Worm (Caenorhabditis elegans): ENCODE measurements around the gene unc-5.
"Not testable (repeated sequence)": the region's sequence is repeated elsewhere in the genome, so short reads cannot be mapped to it uniquely, and the experiment has no call there.

Gene unc-5

DNA sequence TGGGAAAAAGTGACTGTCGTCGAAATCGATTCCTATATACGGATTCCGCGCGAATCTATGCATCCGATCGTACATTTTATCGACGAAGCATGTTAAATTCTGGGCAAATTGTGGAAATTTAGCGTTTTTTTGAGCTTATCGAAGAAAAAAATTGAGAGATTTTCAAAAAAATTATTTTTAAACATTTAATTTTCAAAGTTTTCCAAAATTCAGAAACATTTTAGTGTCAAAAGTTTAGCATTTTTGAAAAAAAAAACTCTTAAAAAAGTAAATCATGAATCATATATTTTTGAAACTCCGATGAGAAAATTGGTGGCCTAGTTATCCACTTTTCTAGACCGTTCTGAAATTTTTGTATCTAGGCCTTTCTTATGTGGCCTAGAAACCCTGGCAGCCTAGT lies 37.1 kb downstream of the unc-5 start, which contains the start of gene B0273.115:
TSS of gene B0273.115 (minus strand) at position 101 of the 400 bp plus-strand sequence.
- TF ChIP-seq unc-42, pha-4, ttx-3 (tag; optimal IDR thresholded peaks at IDR 0.05): not testable (repeated sequence)

DNA sequence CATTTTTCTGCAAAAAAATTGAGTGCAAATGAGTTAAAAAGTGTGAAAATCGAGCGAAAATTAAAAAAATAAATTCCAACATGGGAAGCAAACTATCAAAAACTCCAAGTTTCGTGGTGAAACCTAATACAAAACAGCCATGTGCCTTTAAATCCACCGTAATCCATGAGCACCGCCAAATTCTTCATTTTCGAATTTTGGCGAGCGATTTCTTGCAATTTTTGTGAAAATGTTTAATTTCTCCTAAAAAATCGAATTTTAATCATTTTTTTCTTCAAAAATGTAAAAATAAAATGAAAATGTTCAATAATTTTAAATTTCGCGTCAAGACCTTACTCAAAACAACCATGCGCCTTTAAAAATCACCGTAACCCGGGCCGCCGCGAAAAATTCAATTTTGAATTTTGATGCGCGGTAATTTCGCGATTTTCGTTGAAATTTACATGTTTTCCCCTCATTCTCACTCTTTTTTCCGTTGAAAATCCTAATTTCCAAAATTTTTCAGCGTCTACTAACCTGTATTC lies 41.9 kb downstream of the unc-5 start, which contains the start of the genes snpc-3.1 and puf-7:
TSS of gene snpc-3.1 (minus strand) at position 51 of the 524 bp plus-strand sequence.
TSS of gene puf-7 (plus strand) at position 506 of the 524 bp plus-strand sequence.
- not testable (repeated sequence) for TF ChIP-seq ahr-1, syd-9, ztf-16 (tag; optimal IDR thresholded peaks at IDR 0.05)

DNA sequence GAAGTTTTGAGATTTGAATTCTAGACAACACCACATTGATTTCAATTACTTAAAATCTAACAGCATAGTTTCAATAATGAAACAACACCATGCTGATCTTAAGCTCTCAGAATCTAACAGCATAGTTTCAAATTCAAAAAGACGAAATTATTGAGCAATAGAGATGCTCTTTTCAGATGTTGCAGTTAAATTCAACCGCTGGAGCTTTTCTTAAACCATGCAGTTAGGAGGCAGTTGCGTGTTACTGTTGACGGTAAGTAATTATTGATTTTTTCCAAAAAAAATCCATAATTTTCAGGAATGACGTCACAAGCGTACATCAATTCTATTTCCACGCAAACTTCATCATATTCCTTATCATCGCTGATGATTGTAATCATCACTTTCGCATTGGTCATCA lies 45.4 kb downstream of the unc-5 start, which contains the start of gene T11F8.5:
TSS of gene T11F8.5 (plus strand) at position 301 of the 400 bp plus-strand sequence.
- no peak for TF ChIP-seq ceh-45 (GFP tag; IDR thresholded peaks at IDR 0.05)
- no peak for TF ChIP-seq unc-3 (GFP tag; conservative IDR thresholded peaks at IDR 0.05)
- no peak for TF ChIP-seq unc-3 (tag; optimal IDR thresholded peaks at IDR 0.05)
- TF ChIP-seq pag-3 (tag; optimal IDR thresholded peaks at IDR 0.05; ENCODE audit: borderline replicate concordance): no peak
- TF ChIP-seq ceh-6 (GFP tag; optimal IDR thresholded peaks at IDR 0.05): no peak
- no peak for TF ChIP-seq fkh-10 (GFP tag; optimal IDR thresholded peaks at IDR 0.05)
- no peak for TF ChIP-seq eyg-1 (tag; optimal IDR thresholded peaks at IDR 0.05)
- TF ChIP-seq sox-4 (tag; optimal IDR thresholded peaks at IDR 0.05): no peak
- TF ChIP-seq mec-3 (tag; optimal IDR thresholded peaks at IDR 0.05; ENCODE audit: borderline replicate concordance): no peak
- no peak for TF ChIP-seq dmd-4 (tag; optimal IDR thresholded peaks at IDR 0.05; ENCODE audit: borderline replicate concordance)
- TF ChIP-seq zip-5 (tag; optimal IDR thresholded peaks at IDR 0.05): no peak
- TF ChIP-seq ceh-48 (tag; optimal IDR thresholded peaks at IDR 0.05): no peak
- no peak for TF ChIP-seq ceh-31 (tag; optimal IDR thresholded peaks at IDR 0.05)
- TF ChIP-seq npax-4 (tag; optimal IDR thresholded peaks at IDR 0.05): no peak
- TF ChIP-seq hlh-13 (GFP tag; optimal IDR thresholded peaks at IDR 0.05): no peak
- no peak for TF ChIP-seq pax-1 (tag; optimal IDR thresholded peaks at IDR 0.05)
- no peak for TF ChIP-seq unc-86 (tag; optimal IDR thresholded peaks at IDR 0.05)
- no peak for TF ChIP-seq ceh-22 (tag; optimal IDR thresholded peaks at IDR 0.05)
- no peak for TF ChIP-seq ceh-24 (tag; optimal IDR thresholded peaks at IDR 0.05)
- no peak for TF ChIP-seq unc-55 (GFP tag; optimal IDR thresholded peaks at IDR 0.05)
- no peak for TF ChIP-seq K09A11.1 (tag; optimal IDR thresholded peaks at IDR 0.05; ENCODE audit: insufficient read depth)

DNA sequence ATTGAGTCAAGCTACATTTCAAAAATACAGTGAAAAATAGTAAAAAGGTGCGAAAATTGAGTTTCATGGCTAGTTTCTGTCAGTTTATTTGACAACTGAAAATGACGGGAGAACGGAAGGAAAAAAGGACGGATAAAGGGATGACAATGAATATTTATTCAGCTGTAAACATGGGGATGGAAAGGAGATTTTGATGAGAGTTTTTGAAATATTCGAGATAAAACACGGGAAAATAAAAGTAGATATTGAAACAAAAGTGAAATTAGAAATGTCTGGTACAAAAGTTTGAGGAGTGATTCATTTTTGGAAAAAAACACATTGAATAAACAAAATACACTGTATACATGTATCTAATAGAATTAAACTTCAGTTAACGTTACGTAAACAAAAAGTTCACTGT lies 45.9 kb downstream of the unc-5 start, which contains the start of gene T11F8.12:
TSS of gene T11F8.12 (minus strand) at position 101 of the 400 bp plus-strand sequence.
- no peak for TF ChIP-seq ceh-9 (tag; optimal IDR thresholded peaks at IDR 0.05)
- TF ChIP-seq ceh-19 (GFP tag; optimal IDR thresholded peaks at IDR 0.05): no peak
- TF ChIP-seq ceh-48 (tag; optimal IDR thresholded peaks at IDR 0.05): no peak
- TF ChIP-seq hlh-8 (tag; optimal IDR thresholded peaks at IDR 0.05): no peak
- no peak for TF ChIP-seq rnt-1 (tag; optimal IDR thresholded peaks at IDR 0.05)
- no peak for TF ChIP-seq pag-3 (tag; optimal IDR thresholded peaks at IDR 0.05; ENCODE audit: borderline replicate concordance)
- no peak for TF ChIP-seq ahr-1 (tag; optimal IDR thresholded peaks at IDR 0.05)

DNA sequence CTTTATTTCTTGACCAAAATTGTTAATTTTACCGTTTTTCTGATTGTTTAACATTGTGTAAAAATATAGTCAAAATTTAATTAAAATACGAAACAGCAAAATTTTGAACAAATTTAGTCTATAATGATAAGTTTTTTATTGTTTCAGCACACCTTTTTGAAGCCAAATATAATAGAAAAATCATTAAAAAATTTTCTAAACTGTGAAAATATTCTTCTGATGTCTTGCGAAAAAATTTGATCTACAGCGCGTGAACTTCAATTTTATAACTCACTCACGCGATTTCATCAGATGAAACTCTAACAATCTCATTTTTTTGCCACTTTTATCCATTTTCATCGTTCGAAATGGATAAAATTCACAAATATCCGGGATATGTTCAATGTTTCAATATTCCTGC lies 48.8 kb downstream of the unc-5 start, which contains the start of gene T11F8.1:
TSS of gene T11F8.1 (plus strand) at position 301 of the 400 bp plus-strand sequence.
- TF ChIP-seq ztf-16 (tag; optimal IDR thresholded peaks at IDR 0.05) (no peak), dve-1 (tag; optimal IDR thresholded peaks at IDR 0.05) (no peak), hlh-8 (tag; optimal IDR thresholded peaks at IDR 0.05) (no peak), npax-4 (tag; optimal IDR thresholded peaks at IDR 0.05) (no peak), ceh-48 (tag; optimal IDR thresholded peaks at IDR 0.05) (no peak), unc-86 (tag; optimal IDR thresholded peaks at IDR 0.05) (no peak), hlh-30 (tag; optimal IDR thresholded peaks at IDR 0.05; ENCODE audit: insufficient read depth) (no peak), nhr-232 (tag; optimal IDR thresholded peaks at IDR 0.05) (no peak), sox-4 (tag; optimal IDR thresholded peaks at IDR 0.05) (no peak), che-1 (tag; optimal IDR thresholded peaks at IDR 0.05) (no peak), pat-9 (tag; optimal IDR thresholded peaks at IDR 0.05) (no peak), fkh-6 (tag; optimal IDR thresholded peaks at IDR 0.05) (no peak), elt-2 (tag; optimal IDR thresholded peaks at IDR 0.05) (no peak), ceh-9 (tag; optimal IDR thresholded peaks at IDR 0.05) (no peak), hlh-6 (tag; optimal IDR thresholded peaks at IDR 0.05) (no peak), fax-1 (tag; optimal IDR thresholded peaks at IDR 0.05) (no peak), eyg-1 (tag; optimal IDR thresholded peaks at IDR 0.05) (no peak), pha-4 (tag; optimal IDR thresholded peaks at IDR 0.05) (no peak), unc-42 (tag; optimal IDR thresholded peaks at IDR 0.05) (no peak), ttx-3 (tag; optimal IDR thresholded peaks at IDR 0.05) (no peak)

Measured in whole organism, late embryonic.